Worm (Caenorhabditis elegans) whole organism, L3 larva: ENCODE data around the gene acl-9.
A peak's percentile ranks its signal among the peaks of the same experiment; 100 is the strongest.

Source experiments
- R02D3.7 ChIP-seq: fragments of 150-350 bp; optimal IDR thresholded peaks from 2 replicates; lab custom pipeline; 2014; ENCODE audit warnings: missing biosample characterization, missing genetic modification characterization
- aly-2 ChIP-seq: fragments of 150-350 bp; optimal IDR thresholded peaks from 2 replicates; lab custom pipeline; 2014; ENCODE audit warnings: missing biosample characterization, missing genetic modification characterization
- ama-1 ChIP-seq: fragments of 150-350 bp; optimal IDR thresholded peaks from 2 replicates; lab custom pipeline; 2018
- ceh-16 ChIP-seq: sonication (generic microtip); optimal IDR thresholded peaks from 2 replicates; lab custom pipeline; 2017; ENCODE audit warnings: missing biosample characterization, missing genetic modification characterization
- ceh-28 ChIP-seq: fragments of 150-350 bp; optimal IDR thresholded peaks from 2 replicates; lab custom pipeline; 2014; ENCODE audit warnings: missing biosample characterization, missing genetic modification reagents, missing genetic modification characterization
- ceh-82 ChIP-seq: fragments of 150-350 bp; optimal IDR thresholded peaks from 2 replicates; lab custom pipeline; 2014; ENCODE audit warnings: missing biosample characterization, missing genetic modification characterization
- ceh-9 ChIP-seq: sonication (generic microtip); optimal IDR thresholded peaks from 2 replicates; lab custom pipeline; 2018; ENCODE audit warnings: missing biosample characterization, missing genetic modification characterization
- elt-1 ChIP-seq: fragments of 150-350 bp; optimal IDR thresholded peaks from 2 replicates; lab custom pipeline; 2014; ENCODE audit warnings: missing biosample characterization, missing genetic modification characterization
- elt-2 ChIP-seq: sonication (generic microtip); optimal IDR thresholded peaks from 2 replicates; lab custom pipeline; 2016; ENCODE audit warnings: missing genetic modification reagents, mild to moderate bottlenecking, missing genetic modification characterization, missing compliant biosample characterization
- elt-3 ChIP-seq, 3 experiments: fragments of 150-350 bp in 1 of 3; sonication (generic microtip) in 2 of 3; optimal IDR thresholded peaks; 2 replicates in 2 of 3; 4 replicates in 1 of 3; lab custom pipeline; 2014 to 2017; ENCODE audit warnings: missing biosample characterization in 3 of 3, missing genetic modification characterization in 3 of 3
- fkh-2 ChIP-seq: fragments of 150-350 bp; optimal IDR thresholded peaks from 2 replicates; lab custom pipeline; 2014; ENCODE audit warnings: missing biosample characterization, missing genetic modification reagents, missing genetic modification characterization
- fos-1 ChIP-seq: fragments of 150-350 bp; optimal IDR thresholded peaks from 2 replicates; lab custom pipeline; 2014; ENCODE audit warnings: missing biosample characterization, missing genetic modification characterization
- jun-1 ChIP-seq: fragments of 150-350 bp; optimal IDR thresholded peaks from 2 replicates; lab custom pipeline; 2014; ENCODE audit warnings: missing biosample characterization, missing genetic modification reagents, missing genetic modification characterization
- lin-39 ChIP-seq: fragments of 150-350 bp; optimal IDR thresholded peaks from 2 replicates; lab custom pipeline; 2018; ENCODE audit warnings: missing biosample characterization, missing genetic modification reagents, missing genetic modification characterization
- lsy-12 ChIP-seq: sonication (generic microtip); optimal IDR thresholded peaks from 2 replicates; lab custom pipeline; 2016; ENCODE audit warnings: mild to moderate bottlenecking, missing genetic modification characterization, missing compliant biosample characterization
- mdl-1 ChIP-seq: fragments of 150-350 bp; optimal IDR thresholded peaks from 2 replicates; lab custom pipeline; 2014; ENCODE audit warnings: missing biosample characterization, missing genetic modification characterization
- mml-1 ChIP-seq: fragments of 150-350 bp; sonication (generic microtip); optimal IDR thresholded peaks from 3 replicates; lab custom pipeline; 2014; ENCODE audit warnings: missing biosample characterization, missing genetic modification characterization
- nfya-1 ChIP-seq: sonication (generic microtip); optimal IDR thresholded peaks from 2 replicates; lab custom pipeline; 2017; ENCODE audit warnings: missing genetic modification characterization, mild to moderate bottlenecking, missing compliant biosample characterization, antibody characterized with exemption, moderate library complexity; ENCODE audit not compliant: insufficient read depth
- nhr-12 ChIP-seq: fragments of 150-350 bp; optimal IDR thresholded peaks from 2 replicates; lab custom pipeline; 2014; ENCODE audit warnings: missing biosample characterization, missing genetic modification characterization
- nhr-23 ChIP-seq: fragments of 150-350 bp; optimal IDR thresholded peaks from 2 replicates; lab custom pipeline; 2014; ENCODE audit warnings: missing biosample characterization, missing genetic modification reagents, missing genetic modification characterization
- nhr-25 ChIP-seq: sonication (generic microtip); optimal IDR thresholded peaks from 2 replicates; lab custom pipeline; 2017; ENCODE audit warnings: missing biosample characterization, missing genetic modification characterization
- nhr-28 ChIP-seq: fragments of 150-350 bp; optimal IDR thresholded peaks from 2 replicates; lab custom pipeline; 2014; ENCODE audit warnings: missing biosample characterization, missing genetic modification characterization
- nhr-76 ChIP-seq: fragments of 150-350 bp; sonication (generic microtip); optimal IDR thresholded peaks from 5 replicates; lab custom pipeline; 2014; ENCODE audit warnings: missing biosample characterization, missing genetic modification characterization
- nhr-77 ChIP-seq: fragments of 150-350 bp; optimal IDR thresholded peaks from 2 replicates; lab custom pipeline; 2014; ENCODE audit warnings: missing biosample characterization, missing genetic modification characterization
- pha-4 ChIP-seq: fragments of 150-350 bp; optimal IDR thresholded peaks from 2 replicates; lab custom pipeline; 2014; ENCODE audit warnings: missing biosample characterization, missing genetic modification reagents, missing genetic modification characterization
- pqm-1 ChIP-seq: fragments of 150-350 bp; optimal IDR thresholded peaks from 2 replicates; lab custom pipeline; 2017; ENCODE audit warnings: missing biosample characterization, missing genetic modification characterization, inconsistent platforms
- tbx-2 ChIP-seq: sonication (generic microtip); optimal IDR thresholded peaks from 2 replicates; lab custom pipeline; 2016; ENCODE audit warnings: mild to moderate bottlenecking, missing genetic modification characterization, missing compliant biosample characterization
- unc-39 ChIP-seq: sonication (generic microtip); optimal IDR thresholded peaks from 4 replicates; lab custom pipeline; 2017; ENCODE audit warnings: missing biosample characterization, missing genetic modification characterization
- unc-62 ChIP-seq: fragments of 150-350 bp; sonication (generic microtip); optimal IDR thresholded peaks from 4 replicates; lab custom pipeline; 2014; ENCODE audit warnings: missing biosample characterization, missing genetic modification reagents, missing genetic modification characterization
- zag-1 ChIP-seq: fragments of 150-350 bp; optimal IDR thresholded peaks from 2 replicates; lab custom pipeline; 2014; ENCODE audit warnings: missing biosample characterization, missing genetic modification characterization
- ztf-11 ChIP-seq: fragments of 150-350 bp; optimal IDR thresholded peaks from 2 replicates; lab custom pipeline; 2014; ENCODE audit warnings: missing biosample characterization, missing genetic modification characterization
- ztf-4 ChIP-seq: fragments of 150-350 bp; optimal IDR thresholded peaks from 2 replicates; lab custom pipeline; 2014; ENCODE audit warnings: missing biosample characterization, missing genetic modification characterization

The acl-9 gene

ce11 chrV:6413057-6413456, 40.0 kb upstream of the acl-9 start (continued):
- TF ChIP-seq ceh-16 (no peak), elt-1 (no peak)

DNA sequence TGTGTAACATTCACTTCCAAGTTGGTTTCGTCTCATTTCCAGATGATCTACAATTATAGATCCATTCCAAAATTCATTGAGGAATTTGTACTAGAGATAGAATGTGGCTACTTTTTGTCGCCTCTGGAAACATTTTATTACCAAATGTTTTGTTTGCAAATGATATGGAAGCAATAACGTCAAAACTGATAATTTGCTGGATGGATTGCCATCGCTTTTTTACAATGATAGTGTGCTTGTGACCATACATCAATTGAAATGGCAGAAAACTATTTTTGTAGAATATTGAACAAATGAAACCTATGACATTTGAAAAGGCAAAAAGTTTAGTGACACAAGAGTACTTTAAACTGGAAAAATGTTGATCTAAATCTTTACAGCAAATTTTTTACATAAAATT, 38.6 kb upstream of the acl-9 start:
- TF ChIP-seq mml-1 (tag; lab: Kevin White, UChicago): no peak
- TF ChIP-seq nhr-28 (tag; lab: Kevin White, UChicago): no peak
- no peak for TF ChIP-seq nhr-23 (tag; lab: Kevin White, UChicago)
- no peak for TF ChIP-seq ztf-4 (tag; lab: Kevin White, UChicago)
- TF ChIP-seq unc-62 (GFP tag; lab: Kevin White, UChicago): no peak
- TF ChIP-seq zag-1 (tag; lab: Kevin White, UChicago): no peak
- no peak for TF ChIP-seq fos-1 (tag; lab: Kevin White, UChicago)
- no peak for TF ChIP-seq nhr-76 (tag; lab: Kevin White, UChicago)
- no peak for TF ChIP-seq elt-3 (tag; optimal IDR thresholded peaks at IDR 0.05; lab: Kevin White, UChicago)
- peak; percentile 37 for TF ChIP-seq pqm-1 (tag; lab: Kevin White, UChicago)
- TF ChIP-seq unc-39 (tag; lab: Kevin White, UChicago): no peak
- no peak for TF ChIP-seq pha-4 (tag; lab: Kevin White, UChicago)
- TF ChIP-seq fkh-2: no peak
- no peak for TF ChIP-seq tbx-2 (tag; lab: Kevin White, UChicago)
- TF ChIP-seq elt-2 (tag; lab: Kevin White, UChicago): peak; percentile 74
- TF ChIP-seq ceh-9 (tag; lab: Kevin White, UChicago): no peak
- no peak for TF ChIP-seq aly-2 (tag; lab: Kevin White, UChicago)

DNA sequence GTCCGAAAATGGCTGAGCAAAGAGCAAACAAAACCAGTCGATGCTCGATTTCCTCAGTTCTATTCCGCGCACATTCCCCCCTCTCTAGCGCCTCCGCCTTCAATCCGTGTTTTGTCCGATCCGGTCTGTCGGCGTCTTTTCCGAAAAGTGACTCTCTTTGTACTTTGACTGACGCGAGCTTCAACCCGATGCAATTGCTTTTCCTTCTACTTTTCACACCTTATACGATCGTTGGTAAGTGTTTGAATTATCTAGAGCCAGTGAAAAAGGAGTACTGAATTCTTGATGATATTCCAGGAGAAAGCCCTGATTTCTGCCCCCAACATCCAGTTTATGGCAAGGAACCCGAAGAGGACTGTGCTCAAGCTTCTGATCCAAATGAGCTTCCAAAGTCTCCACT, 38.0 kb upstream of the acl-9 start, which contains the start of gene cht-6:
Gene cht-6, plus strand, starts transcription at position 9 of the 400 bp plus-strand sequence.
- no peak for TF ChIP-seq ceh-9 (tag; lab: Kevin White, UChicago)
- TF ChIP-seq ama-1 (lab: Kevin White, UChicago): no peak
- TF ChIP-seq ceh-28 (tag; lab: Kevin White, UChicago): no peak
- no peak for TF ChIP-seq nhr-23 (tag; lab: Kevin White, UChicago)
- TF ChIP-seq lin-39 (tag; lab: Kevin White, UChicago): no peak
- no peak for TF ChIP-seq nhr-28 (tag; lab: Kevin White, UChicago)
- TF ChIP-seq fkh-2: no peak
- no peak for TF ChIP-seq nhr-12
- no peak for TF ChIP-seq mml-1 (tag; lab: Kevin White, UChicago)
- TF ChIP-seq, all 47 proteins: peak for 0

DNA sequence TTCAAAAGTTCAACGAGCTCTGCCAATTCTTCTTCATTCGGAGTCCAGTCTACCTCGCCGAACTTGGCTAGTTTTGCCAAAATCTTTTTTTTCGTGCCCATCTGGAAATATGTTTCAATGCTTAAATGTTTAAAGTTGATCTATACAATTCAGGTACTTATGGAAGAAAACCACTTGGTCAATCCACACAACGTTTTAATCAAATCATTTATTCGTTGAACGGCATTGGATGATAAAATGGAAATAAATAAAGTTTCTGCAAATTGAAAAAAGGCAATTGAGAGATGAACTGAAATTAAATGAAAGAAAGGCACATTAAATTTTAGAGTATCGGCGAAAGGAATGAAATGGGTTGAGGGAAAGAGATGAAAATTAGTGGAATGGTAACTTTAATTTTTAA, 29.0 kb upstream of the acl-9 start, which contains the start of gene urb-1:
Gene urb-1, minus strand, starts transcription at position 101 of the 400 bp plus-strand sequence.
- TF ChIP-seq nhr-76 (tag; lab: Kevin White, UChicago): no peak
- no peak for TF ChIP-seq mdl-1 (tag; lab: Kevin White, UChicago)
- TF ChIP-seq pqm-1 (tag; lab: Kevin White, UChicago): no peak
- TF ChIP-seq nhr-77 (tag; lab: Kevin White, UChicago): peak; percentile 36
- no peak for TF ChIP-seq ztf-11
- no peak for TF ChIP-seq ceh-82 (tag; lab: Kevin White, UChicago)

ce11 chrV:6425927-6426326, 27.1 kb upstream of the acl-9 start, which contains the start of gene T05H4.11:
TSS of gene T05H4.11 (minus strand) at chrV:6426261.
- TF ChIP-seq elt-3 (tag; optimal IDR thresholded peaks at IDR 0.05; lab: Kevin White, UChicago) (peak in 1 of 3 experiments; percentile 9), nfya-1 (no peak), pqm-1 (tag; lab: Kevin White, UChicago) (peak; percentile 11), elt-2 (tag; lab: Kevin White, UChicago) (peak; percentile 27), lsy-12 (tag; lab: Kevin White, UChicago) (peak; percentile 31), unc-62 (GFP tag; lab: Kevin White, UChicago) (no peak), nhr-23 (tag; lab: Kevin White, UChicago) (peak; percentile 35), pha-4 (tag; lab: Kevin White, UChicago) (peak; percentile 7), nhr-25 (peak; percentile 27)

ce11 chrV:6426843-6427242, 26.2 kb upstream of the acl-9 start, which contains the start of gene atp-4:
TSS of gene atp-4 (minus strand) at chrV:6427112.
- TF ChIP-seq R02D3.7 (tag; lab: Kevin White, UChicago) (no peak), jun-1 (tag; lab: Kevin White, UChicago) (no peak), ama-1 (lab: Kevin White, UChicago) (peak; percentile 53)
